Worm (Caenorhabditis elegans): ENCODE results near the gene srh-277.

- TF ChIP-seq pqm-1 (tag; optimal IDR thresholded peaks at IDR 0.05) (no peak), dve-1 (tag; optimal IDR thresholded peaks at IDR 0.05) (no peak), che-1 (tag; optimal IDR thresholded peaks at IDR 0.05) (no peak), ceh-19 (GFP tag; optimal IDR thresholded peaks at IDR 0.05) (no peak), pha-4 (tag; optimal IDR thresholded peaks at IDR 0.05) (no peak), hlh-6 (tag; optimal IDR thresholded peaks at IDR 0.05) (no peak), tbx-2 (tag; optimal IDR thresholded peaks at IDR 0.05) (no peak), rnt-1 (tag; optimal IDR thresholded peaks at IDR 0.05) (no peak), lim-6 (tag; optimal IDR thresholded peaks at IDR 0.05) (no peak), nhr-11 (tag; optimal IDR thresholded peaks at IDR 0.05) (no peak), F13H6.1 (tag; optimal IDR thresholded peaks at IDR 0.05) (no peak), pag-3 (tag; optimal IDR thresholded peaks at IDR 0.05; ENCODE audit: borderline replicate concordance) (no peak), ama-1 (optimal IDR thresholded peaks at IDR 0.05) (no peak)
These were observed 46.0 kb upstream of the srh-277 start, which contains the start of gene F44G3.7 for ce11 chrV:16137043-16137442.
